Fruit fly (Drosophila melanogaster) S2 (cell line): ENCODE results near the gene CG13038.

Experiments used
- CG8478 ChIP-seq: fragments of >200 bp; optimal IDR thresholded peaks from 2 replicates; lab custom pipeline; 2018
- CTCF ChIP-seq, 2 experiments: fragments of >200 bp; optimal IDR thresholded peaks; 2 replicates each; lab custom pipeline; 2018

DNA sequence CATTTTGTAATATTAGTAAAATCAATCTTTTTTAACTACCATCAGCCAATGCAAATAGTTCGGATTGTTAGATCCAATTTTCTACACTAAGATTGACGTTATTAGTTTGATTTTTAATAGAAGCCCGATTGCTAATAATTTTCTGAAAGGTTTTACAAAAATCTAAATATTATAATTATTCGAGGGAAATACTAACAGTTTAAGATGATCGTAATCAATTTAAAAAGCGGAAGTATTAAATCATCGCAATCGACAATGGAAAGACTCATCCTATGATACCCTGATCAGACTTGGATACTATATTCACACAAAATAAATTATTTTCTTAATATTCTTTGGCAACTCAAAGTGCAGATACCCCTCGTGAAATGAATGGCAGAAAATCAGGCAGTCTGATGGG lies 30.2 kb upstream of the CG13038 start:
- TF ChIP-seq CTCF (optimal IDR thresholded peaks at IDR 0.05; lab: Kevin White, UChicago) (no peak), CG8478 (lab: Kevin White, UChicago) (no peak)
